Worm (Caenorhabditis elegans): ENCODE data around the gene npax-4.

Gene npax-4

DNA sequence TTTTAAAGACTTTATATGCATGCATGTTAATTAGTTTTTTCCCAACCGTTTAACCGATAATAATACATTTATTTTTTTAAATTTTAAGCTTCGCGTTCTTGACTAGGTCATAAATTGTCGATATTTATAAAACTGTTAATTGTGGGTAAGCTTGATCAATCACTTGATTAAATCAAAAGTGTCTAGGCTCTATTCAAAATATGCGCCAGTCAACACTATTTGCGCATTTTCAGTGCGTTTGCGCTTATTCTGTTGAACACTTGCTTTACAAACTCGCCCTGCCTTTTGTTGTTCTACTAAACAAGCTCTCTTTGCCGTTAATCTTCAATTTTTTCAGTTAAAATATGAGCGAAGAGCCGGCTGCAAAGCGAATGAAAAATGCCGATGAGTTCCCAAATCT is 11.4 kb upstream of the npax-4 start, which contains the start of gene spr-2:
Gene spr-2 (plus strand): TSS at position 332 of the 400 bp plus-strand sequence.
- TF ChIP-seq unc-62 (GFP tag; optimal IDR thresholded peaks at IDR 0.05) = no peak

DNA sequence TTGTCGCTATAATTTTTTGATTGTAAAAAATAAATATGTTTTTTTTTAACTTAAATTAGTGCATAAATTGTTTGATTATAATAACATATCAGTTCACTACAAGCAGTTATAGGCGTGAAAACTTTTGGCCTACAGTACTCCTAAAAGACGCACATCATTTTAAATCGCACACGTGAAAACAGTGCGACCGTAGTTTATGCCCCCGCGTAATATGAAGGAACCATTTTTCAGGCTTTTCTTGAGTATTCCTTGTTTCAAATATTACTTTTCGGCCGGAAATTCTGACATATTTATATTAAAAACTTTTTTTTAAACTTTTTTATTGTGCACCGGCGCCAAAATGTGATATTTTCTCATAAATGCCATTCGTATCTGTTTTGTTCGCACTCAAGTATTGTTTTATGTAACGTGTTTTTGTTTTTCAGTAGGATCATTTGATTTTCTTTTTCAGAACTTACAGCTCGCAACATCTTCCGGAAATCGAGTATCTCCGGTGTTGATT is 8.9 kb upstream of the npax-4 start, which contains the start of gene oma-1:
Gene oma-1 (plus strand): TSS at position 452 of the 502 bp plus-strand sequence.
- TF ChIP-seq unc-62 (GFP tag; optimal IDR thresholded peaks at IDR 0.05) = no peak

DNA sequence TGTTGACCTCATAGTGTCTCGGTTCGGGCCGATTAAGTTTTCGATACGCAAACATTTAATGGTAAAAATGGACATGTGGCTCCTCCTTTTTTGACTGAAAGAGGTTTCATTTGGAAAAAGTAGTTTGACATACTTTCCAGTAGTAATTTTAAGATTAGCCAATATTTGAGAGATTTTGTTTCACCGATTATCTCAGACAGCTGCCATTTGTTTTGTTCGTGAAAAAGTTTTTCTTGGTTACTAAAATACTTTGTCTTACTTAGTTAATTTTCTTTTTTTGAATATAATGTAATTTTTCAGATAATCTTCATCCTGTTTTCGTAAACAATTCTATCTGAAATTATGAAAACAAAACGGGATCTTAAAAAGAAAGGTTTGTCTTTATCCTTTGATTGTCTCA is 6.5 kb upstream of the npax-4 start, which contains the start of gene C09G9.5:
Gene C09G9.5 (plus strand): TSS at position 301 of the 400 bp plus-strand sequence.
- no peak for TF ChIP-seq unc-62 (GFP tag; optimal IDR thresholded peaks at IDR 0.05)

DNA sequence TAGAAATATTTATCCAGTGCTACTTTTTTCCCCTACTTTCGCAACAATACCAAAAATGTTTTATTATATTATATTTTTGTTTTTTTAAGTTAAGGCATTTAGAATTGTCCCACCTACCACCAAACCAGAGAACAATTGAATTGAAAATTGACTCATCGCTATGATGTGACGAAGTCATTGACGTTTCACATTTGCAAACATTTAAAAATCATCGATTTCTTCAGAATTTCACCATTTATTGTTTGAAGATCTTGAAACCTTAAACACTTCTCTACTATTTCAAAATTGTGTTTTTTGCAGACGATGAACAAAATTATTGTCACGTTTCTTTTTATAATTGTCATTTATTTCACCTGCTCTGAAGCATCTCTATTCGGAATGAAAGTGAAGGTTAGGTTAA is 1.5 kb upstream of the npax-4 start, which contains the start of gene C09G9.8:
Gene C09G9.8 (plus strand): TSS at position 301 of the 400 bp plus-strand sequence.
- TF ChIP-seq unc-62 (GFP tag; optimal IDR thresholded peaks at IDR 0.05) = no peak

DNA sequence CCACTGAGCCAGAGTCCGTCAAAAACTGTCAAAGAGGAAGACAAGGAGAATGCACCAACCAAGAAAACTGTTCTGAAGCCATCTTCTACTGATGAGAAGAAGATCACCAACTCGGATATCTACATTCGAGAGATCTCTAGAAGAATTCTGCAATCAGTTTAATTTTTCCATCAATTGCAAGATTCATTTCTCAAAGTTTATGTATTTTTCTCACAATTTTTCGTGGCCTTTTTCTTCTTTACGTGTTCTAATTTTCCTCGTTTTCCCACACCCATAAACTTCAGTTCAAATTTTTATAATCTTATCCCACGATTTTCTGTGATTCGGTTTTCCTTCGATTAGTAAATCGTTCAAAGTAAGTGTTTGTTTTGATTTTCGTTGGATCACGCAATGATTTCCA is 5.9 kb downstream of the npax-4 start, which contains the start of gene hdl-2:
Gene hdl-2 (plus strand): TSS at position 301 of the 400 bp plus-strand sequence.
- TF ChIP-seq unc-62 (GFP tag; optimal IDR thresholded peaks at IDR 0.05) = no peak

DNA sequence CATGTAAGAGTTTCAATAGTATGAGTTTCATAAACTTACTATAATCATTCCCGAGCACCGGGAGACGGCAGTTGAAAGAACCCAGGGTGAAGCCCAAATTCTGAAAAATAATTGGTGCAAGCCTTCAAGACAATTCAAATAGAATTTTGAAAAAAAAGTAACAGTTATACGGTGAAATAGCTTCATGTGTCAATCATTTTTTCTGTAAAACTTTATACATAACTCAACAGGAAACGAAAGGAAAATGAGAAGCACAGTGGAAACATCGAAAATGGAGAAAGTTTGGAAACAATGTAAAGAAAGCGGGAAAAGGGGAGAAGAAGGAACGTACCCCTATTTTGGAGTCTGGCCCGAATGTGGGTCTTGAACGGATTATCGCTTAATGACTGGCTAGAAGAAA is 6.8 kb downstream of the npax-4 start, which contains the start of gene C09G9.3:
Gene C09G9.3 (minus strand): TSS at position 101 of the 400 bp plus-strand sequence.
- no peak for TF ChIP-seq unc-62 (GFP tag; optimal IDR thresholded peaks at IDR 0.05)

DNA sequence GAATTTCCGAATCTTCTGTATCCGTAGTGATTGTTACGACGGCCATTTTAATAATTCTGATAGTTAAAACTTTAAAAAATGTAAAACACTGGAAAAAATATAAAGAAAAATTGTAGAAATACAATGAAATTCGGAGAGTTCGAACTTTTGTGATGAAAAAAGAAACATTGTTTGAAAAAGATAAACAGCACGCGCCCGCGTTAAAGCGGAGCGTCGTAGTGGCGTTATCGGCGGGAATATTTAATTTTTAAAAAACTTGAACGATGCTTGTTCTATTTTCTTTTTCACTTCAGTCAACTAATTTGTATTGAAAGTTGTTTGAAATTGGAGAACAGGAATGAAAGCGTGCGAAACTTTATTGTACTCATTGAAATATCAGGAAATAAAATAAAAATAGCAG is 10.1 kb downstream of the npax-4 start, which contains the start of gene npp-23:
Gene npp-23 (minus strand): TSS at position 56 of the 400 bp plus-strand sequence.
- TF ChIP-seq unc-62 (GFP tag; optimal IDR thresholded peaks at IDR 0.05) = no peak

DNA sequence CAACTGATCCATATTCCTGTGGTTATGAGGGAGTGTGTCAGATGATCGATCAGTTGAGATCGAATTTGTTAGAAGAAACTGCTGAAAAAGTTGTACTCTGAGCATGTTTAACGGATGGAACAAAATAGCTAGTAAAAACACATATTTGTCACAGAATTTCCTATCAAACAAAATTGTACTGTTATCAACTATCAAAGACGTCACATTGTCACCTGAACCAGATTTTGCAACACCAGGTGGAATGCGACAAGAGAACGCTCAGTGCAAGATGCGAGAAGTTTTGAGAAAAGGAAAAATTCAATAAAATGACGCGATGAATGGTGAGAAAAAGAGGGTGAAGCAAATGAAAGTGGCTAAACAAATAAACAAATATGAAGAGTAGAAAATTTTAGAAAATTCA is 12.1 kb downstream of the npax-4 start:
- TF ChIP-seq unc-62 (GFP tag; optimal IDR thresholded peaks at IDR 0.05) = no peak

DNA sequence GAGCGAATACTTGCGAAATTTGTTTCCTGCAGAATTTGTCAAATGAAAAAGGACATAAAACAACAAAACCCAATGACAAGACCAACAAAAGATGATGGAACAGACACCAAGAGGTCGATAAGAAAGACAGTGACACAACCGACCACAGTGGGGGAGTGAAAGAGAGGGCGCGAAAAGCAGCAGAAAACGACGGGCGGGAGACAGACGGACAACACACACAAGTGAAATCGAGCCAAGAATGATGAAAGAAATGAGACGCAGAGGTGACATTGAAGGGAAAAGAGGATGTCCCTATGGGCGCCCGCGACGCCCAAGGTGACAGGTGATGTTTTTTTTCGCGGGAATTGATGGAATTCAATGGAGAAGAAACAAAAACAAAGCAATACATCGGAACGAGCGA is 13.6 kb downstream of the npax-4 start:
- TF ChIP-seq unc-62 (GFP tag; optimal IDR thresholded peaks at IDR 0.05) = no peak

DNA sequence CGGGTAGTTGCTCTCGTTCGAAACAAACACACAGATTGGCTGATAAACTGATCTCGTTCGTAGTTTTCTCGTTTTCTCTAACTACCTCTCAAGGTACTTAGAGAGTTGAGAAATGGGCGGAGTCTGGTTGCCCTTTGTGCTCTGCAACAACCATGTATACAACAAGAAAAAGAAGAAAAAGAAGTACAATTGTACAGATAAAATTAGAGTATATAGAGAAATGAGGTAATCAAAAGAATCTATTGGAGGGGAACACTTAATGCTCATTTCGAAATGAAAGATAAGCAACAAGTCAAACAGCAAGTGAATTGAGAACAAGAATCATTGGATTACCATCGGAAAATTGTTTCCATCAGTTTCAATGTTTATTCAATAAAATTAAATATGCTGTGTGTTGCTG is 14.4 kb downstream of the npax-4 start, which contains the start of gene C09G9.1:
Gene C09G9.1 (minus strand): TSS at position 143 of the 400 bp plus-strand sequence.
- no peak for TF ChIP-seq unc-62 (GFP tag; optimal IDR thresholded peaks at IDR 0.05)

DNA sequence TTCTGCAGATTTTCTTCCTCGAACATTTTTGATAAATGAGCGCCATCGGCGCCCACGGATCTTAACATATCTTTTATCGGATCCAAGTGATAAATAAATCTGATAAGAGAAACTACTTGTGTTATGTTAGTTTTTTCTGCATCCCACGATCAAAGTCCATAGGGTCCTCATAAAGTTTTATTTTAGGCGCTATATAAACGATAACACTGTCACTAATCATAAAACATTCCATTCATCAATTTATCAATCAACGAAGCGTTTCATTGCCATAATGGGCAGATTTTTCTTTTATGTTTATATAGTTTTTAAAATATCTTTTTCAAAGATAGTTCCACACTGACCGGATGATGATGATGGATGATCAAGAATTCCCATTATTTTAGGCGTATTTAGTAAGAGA is 15.0 kb downstream of the npax-4 start:
- no peak for TF ChIP-seq unc-62 (GFP tag; optimal IDR thresholded peaks at IDR 0.05)

DNA sequence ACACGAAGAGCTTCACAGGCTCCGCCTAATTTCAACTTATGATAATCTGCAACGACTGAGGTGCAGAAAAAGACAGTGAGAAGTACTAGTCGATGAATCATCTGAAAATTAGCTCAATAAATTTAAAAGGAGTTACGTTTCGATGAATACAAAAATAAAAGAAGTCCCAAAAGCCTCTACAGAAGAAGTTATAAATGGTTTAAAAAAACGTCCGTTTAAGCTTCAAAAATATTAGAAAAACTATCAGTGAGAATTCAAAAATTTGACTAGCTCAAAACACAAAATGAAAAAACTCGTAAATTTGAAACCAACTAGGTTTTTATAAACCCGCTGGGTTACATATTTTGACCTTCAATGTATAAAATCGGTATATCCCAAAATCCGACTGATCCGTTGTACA is 23.7 kb downstream of the npax-4 start, which contains the start of gene T11B7.5:
Gene T11B7.5 (minus strand): TSS at position 101 of the 400 bp plus-strand sequence.
- no peak for TF ChIP-seq unc-62 (GFP tag; optimal IDR thresholded peaks at IDR 0.05)

DNA sequence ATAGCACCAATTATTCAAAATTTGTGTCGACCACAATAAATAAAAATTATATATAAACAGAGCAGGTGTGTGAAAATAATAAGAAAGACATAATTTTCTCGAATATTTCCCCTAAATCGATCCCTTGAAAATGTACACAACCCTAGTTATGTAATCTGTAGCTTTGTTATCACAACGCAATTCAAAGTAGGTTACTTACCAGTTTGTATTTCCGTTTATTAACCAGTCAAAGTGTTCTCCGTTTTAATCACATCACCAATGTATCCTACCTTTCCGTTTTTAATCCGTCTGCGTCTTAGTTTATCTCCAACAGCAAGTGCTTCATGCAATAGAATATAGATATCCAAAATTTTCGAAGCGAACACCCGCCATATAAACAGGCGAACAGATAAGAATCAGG is 26.4 kb downstream of the npax-4 start:
- no peak for TF ChIP-seq unc-62 (GFP tag; optimal IDR thresholded peaks at IDR 0.05)

DNA sequence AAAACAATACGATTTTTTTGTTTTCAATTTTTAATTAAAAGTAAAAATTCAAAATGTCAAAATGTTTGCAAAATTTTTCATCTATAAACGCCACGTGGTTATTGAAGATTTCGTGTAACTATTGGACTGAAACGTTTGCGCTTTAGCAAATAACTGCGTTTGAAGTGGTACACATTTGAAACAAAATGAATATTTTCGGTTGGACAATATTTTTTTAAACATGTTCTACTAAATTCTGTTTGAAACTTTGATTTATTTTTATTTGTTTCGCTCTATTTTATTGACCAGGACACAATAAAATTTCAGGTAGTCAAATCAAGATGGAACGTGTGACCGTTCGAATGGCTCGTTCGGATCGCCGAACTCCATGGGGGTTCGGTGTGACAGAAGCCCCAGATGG is 27.5 kb downstream of the npax-4 start, which contains the start of gene alp-1:
Gene alp-1 (plus strand): TSS at position 301 of the 400 bp plus-strand sequence.
- TF ChIP-seq unc-62 (GFP tag; optimal IDR thresholded peaks at IDR 0.05) = no peak

DNA sequence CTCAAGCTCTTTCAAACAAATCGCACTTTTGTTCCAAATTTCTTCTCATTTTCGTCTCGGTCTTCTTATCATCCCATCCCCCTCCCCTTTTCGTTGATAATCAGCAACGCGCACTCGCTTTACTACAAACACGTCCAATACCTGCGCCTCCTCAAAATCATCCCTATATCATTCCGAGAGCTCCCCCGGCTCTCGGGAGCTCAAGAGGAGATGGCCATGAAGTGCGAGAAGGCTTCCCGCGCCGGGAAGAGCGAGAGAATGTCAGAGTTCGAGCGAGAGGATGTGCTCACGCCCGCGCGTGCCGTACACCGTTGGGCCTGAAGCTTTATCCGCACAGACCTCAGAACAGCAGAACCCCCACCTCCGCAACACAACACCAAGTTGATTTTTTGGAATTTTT is 28.9 kb downstream of the npax-4 start:
- TF ChIP-seq unc-62 (GFP tag; optimal IDR thresholded peaks at IDR 0.05) = no peak

DNA sequence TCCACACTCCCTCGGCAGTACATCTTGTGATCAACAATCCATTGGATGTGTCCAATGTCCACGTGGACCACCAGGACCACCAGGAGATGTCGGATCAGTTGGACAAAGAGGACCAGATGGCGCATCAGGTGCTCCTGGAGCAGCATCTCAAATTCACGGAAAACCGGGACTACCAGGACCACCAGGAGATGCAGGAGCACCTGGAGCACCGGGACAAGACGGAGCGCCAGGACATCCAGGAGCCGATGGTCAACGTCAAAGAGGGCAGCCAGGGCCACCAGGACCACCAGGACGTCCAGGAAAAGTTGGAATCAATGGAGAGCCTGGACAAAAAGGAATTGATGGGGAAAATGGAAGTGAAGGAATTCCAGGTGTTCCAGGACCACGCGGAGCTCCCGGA is 30.7 kb downstream of the npax-4 start:
- no peak for TF ChIP-seq unc-62 (GFP tag; optimal IDR thresholded peaks at IDR 0.05)

DNA sequence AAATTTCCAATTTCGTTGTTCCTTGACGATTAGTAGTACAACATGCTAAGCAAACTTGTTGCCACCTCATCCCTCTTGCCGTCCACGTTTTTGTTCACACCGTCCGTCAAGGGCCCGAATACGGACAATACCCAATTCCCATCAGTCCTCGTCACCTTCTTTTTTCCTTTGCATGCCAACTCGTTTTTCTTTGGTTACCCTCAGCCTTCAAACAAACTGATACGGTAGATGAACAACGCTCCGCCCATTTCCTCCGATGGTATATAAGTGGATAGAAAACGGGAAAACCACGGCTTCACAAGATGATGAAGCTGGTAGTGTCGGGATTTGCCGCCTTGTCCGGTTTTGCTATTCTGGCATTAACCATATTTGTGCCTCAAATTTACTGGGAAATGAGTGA is 31.8 kb downstream of the npax-4 start, which contains the start of gene col-118:
Gene col-118 (plus strand): TSS at position 301 of the 400 bp plus-strand sequence.
- TF ChIP-seq unc-62 (GFP tag; optimal IDR thresholded peaks at IDR 0.05) = no peak
